Fruit fly (Drosophila melanogaster): ENCODE measurements around the gene CG18048.

CG18048 gene

DNA sequence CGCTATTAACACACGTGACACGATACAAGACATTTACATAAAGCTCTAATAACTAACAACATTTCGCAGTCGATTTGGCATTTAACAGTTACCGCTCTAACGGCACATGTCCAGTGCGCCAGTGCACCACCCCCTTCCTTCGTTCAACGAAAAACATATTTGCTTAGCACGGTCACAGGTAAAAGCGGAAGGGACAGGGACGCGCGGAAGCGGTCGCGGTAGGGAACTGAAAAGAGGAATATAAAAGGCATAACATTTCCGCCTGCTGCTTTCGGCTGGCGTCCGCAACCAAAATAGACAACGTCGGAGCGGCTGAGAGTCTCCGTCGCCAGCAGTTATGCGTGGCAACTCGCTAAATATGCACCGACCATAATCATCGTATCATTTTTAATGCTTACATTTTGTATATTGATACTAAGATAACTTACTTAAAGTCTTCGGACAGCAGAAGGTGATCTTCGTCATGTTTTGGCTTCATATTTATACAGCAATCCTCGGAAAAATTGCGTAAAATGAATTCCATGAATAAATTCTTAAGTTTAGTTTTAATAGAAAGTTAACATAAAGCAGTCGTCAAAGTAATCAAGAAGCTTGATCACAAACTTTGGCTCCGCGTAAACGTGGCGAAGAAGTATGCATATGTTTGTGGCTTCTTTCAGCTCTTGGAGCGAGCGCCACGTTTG is 5.9 kb downstream of the CG18048 start (continued):
- peak; percentile 52 for TF ChIP-seq OdsH (GFP tag; optimal IDR thresholded peaks at IDR 0.05)
- TF ChIP-seq CG4318 (GFP tag; optimal IDR thresholded peaks at IDR 0.05): peak; percentile 45
- no peak for TF ChIP-seq Met (GFP tag; optimal IDR thresholded peaks at IDR 0.05)
- no peak for TF ChIP-seq Eip93F (GFP tag; optimal IDR thresholded peaks at IDR 0.05)
- no peak for TF ChIP-seq svp (GFP tag)
- TF ChIP-seq salr (GFP tag; optimal IDR thresholded peaks at IDR 0.05): peak in 1 of 2 experiments; percentile 54
- no peak for TF ChIP-seq fd59A (GFP tag; optimal IDR thresholded peaks at IDR 0.05)
- peak; percentile 69 for TF ChIP-seq CG8119 (GFP tag; IDR thresholded peaks at IDR 0.05)
- TF ChIP-seq lz (GFP tag; optimal IDR thresholded peaks at IDR 0.05): no peak

DNA sequence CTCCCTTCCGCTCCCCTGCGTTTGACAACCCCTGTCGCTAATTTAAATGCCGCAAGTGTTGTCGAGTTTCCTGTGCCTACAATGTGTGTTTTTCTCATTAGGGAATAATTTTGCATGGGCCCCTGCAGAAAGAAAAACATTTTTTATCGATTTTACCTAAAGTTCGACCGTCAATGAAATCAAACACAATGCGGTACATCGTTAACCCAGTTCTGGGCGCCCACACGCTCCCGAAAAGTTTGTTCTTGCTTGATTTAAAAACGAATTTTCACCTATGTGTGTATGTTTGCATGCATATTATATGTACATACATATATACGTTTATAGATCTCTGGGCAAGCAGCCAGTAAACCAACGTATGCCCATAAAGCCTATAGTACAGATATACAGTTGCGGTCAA is 6.5 kb downstream of the CG18048 start:
- no peak for TF ChIP-seq CG3032 (tag; optimal IDR thresholded peaks at IDR 0.05)

DNA sequence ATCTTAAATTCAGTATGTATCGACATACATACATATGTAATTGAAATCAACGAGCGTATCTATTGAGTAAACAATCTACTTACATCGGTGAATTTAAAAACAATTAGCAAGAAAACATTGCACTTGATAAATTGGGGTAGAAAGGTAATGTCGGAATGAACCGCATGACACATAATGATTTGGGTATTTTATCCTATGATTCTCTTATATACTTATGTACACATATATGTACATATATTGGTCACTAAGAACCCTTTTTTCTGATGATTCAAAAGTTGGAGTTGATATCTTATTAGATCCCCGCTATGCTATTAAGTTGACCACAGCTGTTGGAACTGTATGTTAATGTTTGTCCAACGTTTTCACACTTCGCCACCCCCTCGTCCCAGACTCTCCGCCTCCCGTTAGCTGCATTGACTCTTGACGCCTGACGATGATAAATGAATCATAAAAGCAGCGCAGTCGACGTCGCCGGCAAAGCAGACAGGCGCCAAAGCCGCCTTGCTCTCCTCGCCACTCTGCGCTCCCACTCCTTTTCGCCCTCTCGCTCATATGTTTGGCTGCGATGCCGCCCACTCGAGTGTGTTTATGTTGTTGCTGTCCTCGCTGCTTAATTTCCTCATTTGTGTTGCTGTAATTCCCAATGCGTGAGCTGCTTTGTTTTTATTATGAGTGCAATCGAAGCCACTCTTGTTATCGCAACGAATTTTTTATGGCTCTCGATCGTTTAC is 7.1 kb downstream of the CG18048 start:
- TF ChIP-seq achi (GFP tag; optimal IDR thresholded peaks at IDR 0.05) (peak; percentile 37), CG6854 (GFP tag; optimal IDR thresholded peaks at IDR 0.05) (no peak), svp (GFP tag) (no peak), Eip78C (GFP tag) (peak; percentile 88), fkh (GFP tag; optimal IDR thresholded peaks at IDR 0.05) (peak; percentile 69), CG7368 (GFP tag; optimal IDR thresholded peaks at IDR 0.05) (no peak), salr (GFP tag; optimal IDR thresholded peaks at IDR 0.05) (peak in 1 of 2 experiments; percentile 49), Ets96B (tag; optimal IDR thresholded peaks at IDR 0.05) (peak; percentile 39), Eip93F (GFP tag; optimal IDR thresholded peaks at IDR 0.05) (no peak), Hr4 (GFP tag; optimal IDR thresholded peaks at IDR 0.05) (peak; percentile 63), Smox (GFP tag; optimal IDR thresholded peaks at IDR 0.05) (peak; percentile 22), ss (GFP tag; optimal IDR thresholded peaks at IDR 0.05) (peak in 1 of 2 experiments; percentile 5), CG9139 (GFP tag; optimal IDR thresholded peaks at IDR 0.05) (no peak), Eip75B (GFP tag; optimal IDR thresholded peaks at IDR 0.05) (peak; percentile 48), CG8632 (GFP tag; optimal IDR thresholded peaks at IDR 0.05) (no peak), Hr39 (GFP tag; optimal IDR thresholded peaks at IDR 0.05) (peak; percentile 26), CG31627 (GFP tag; optimal IDR thresholded peaks at IDR 0.05) (peak; percentile 27), eg (GFP tag; IDR thresholded peaks at IDR 0.05) (peak; percentile 53; the same call in 1 of the 3 replicates), lz (GFP tag; optimal IDR thresholded peaks at IDR 0.05) (peak; percentile 18), Sox102F (GFP tag; optimal IDR thresholded peaks at IDR 0.05) (peak; percentile 7), CG10669 (GFP tag; optimal IDR thresholded peaks at IDR 0.05) (peak; percentile 31), pdm3 (GFP tag; optimal IDR thresholded peaks at IDR 0.05) (peak; percentile 64), CG16779 (tag; optimal IDR thresholded peaks at IDR 0.05) (no peak), esn (GFP tag; optimal IDR thresholded peaks at IDR 0.05) (peak; percentile 42), net (GFP tag; optimal IDR thresholded peaks at IDR 0.05) (peak; percentile 31), CG32006 (GFP tag; optimal IDR thresholded peaks at IDR 0.05) (peak; percentile 80), CG15336 (GFP tag; IDR thresholded peaks at IDR 0.05) (peak; percentile 47; the same call in 1 of the 2 replicates), dac (GFP tag; optimal IDR thresholded peaks at IDR 0.05) (no peak), CG8119 (GFP tag; IDR thresholded peaks at IDR 0.05) (peak; percentile 56; the same call in 1 of the 3 replicates), CG11902 (GFP tag; optimal IDR thresholded peaks at IDR 0.05) (no peak), CG6276 (GFP tag; optimal IDR thresholded peaks at IDR 0.05) (peak; percentile 64), dsx (GFP tag; optimal IDR thresholded peaks at IDR 0.05; ENCODE audit: poor library complexity, severe bottlenecking) (no peak), OdsH (GFP tag; optimal IDR thresholded peaks at IDR 0.05) (peak; percentile 57), CG4318 (GFP tag; optimal IDR thresholded peaks at IDR 0.05) (peak; percentile 47), acj6 (GFP tag; optimal IDR thresholded peaks at IDR 0.05) (peak; percentile 56), CG11294 (GFP tag; IDR thresholded peaks at IDR 0.05) (no peak), CG6163 (GFP tag; IDR thresholded peaks at IDR 0.05) (no peak), Sox14 (GFP tag; optimal IDR thresholded peaks at IDR 0.05) (peak; percentile 3), Lpt (GFP tag; optimal IDR thresholded peaks at IDR 0.05) (peak; percentile 34), fd59A (GFP tag; optimal IDR thresholded peaks at IDR 0.05) (peak; percentile 54), topi (GFP tag; optimal IDR thresholded peaks at IDR 0.05) (peak; percentile 48), CG6808 (GFP tag; optimal IDR thresholded peaks at IDR 0.05) (peak; percentile 8), Met (GFP tag; optimal IDR thresholded peaks at IDR 0.05) (peak; percentile 10)
